Fruit fly (Drosophila melanogaster): Measurements from ENCODE around the gene Cdk2.

The Cdk2 gene

dm6 chr3R:20762175-20762795, 26.9 kb downstream of the Cdk2 start, which contains the start of gene CG31195 (continued):
- TF ChIP-seq Elba2 (GFP tag; optimal IDR thresholded peaks at IDR 0.05) (no peak), crp (GFP tag; optimal IDR thresholded peaks at IDR 0.05) (no peak), CG33557 (GFP tag; optimal IDR thresholded peaks at IDR 0.05) (no peak), pan (optimal IDR thresholded peaks at IDR 0.05) (no peak), pan (GFP tag; optimal IDR thresholded peaks at IDR 0.05 in 1 of 2, IDR thresholded peaks at IDR 0.05 in 1 of 2) (no peak), CG16779 (GFP tag; IDR thresholded peaks at IDR 0.05) (no peak), dysf (GFP tag; IDR thresholded peaks at IDR 0.05) (no peak), Ssrp (tag; optimal IDR thresholded peaks at IDR 0.05) (no peak), grn (GFP tag; optimal IDR thresholded peaks at IDR 0.05) (no peak), B-H2 (GFP tag; optimal IDR thresholded peaks at IDR 0.05) (no peak), CG13894 (tag; optimal IDR thresholded peaks at IDR 0.05) (no peak), bigmax (GFP tag; optimal IDR thresholded peaks at IDR 0.05) (no peak), zfh1 (GFP tag; IDR thresholded peaks at IDR 0.05) (no peak), PHDP (tag; optimal IDR thresholded peaks at IDR 0.05) (no peak), Ets97D (GFP tag; optimal IDR thresholded peaks at IDR 0.05) (no peak), CG17912 (GFP tag; optimal IDR thresholded peaks at IDR 0.05) (no peak), Usf (GFP tag; optimal IDR thresholded peaks at IDR 0.05) (no peak), CG10274 (GFP tag; optimal IDR thresholded peaks at IDR 0.05) (no peak), odd (GFP tag; optimal IDR thresholded peaks at IDR 0.05) (no peak), CG13775 (GFP tag; optimal IDR thresholded peaks at IDR 0.05) (no peak), dm (GFP tag; optimal IDR thresholded peaks at IDR 0.05) (no peak), CG9876 (GFP tag; optimal IDR thresholded peaks at IDR 0.05) (no peak), CG2120 (GFP tag; optimal IDR thresholded peaks at IDR 0.05) (no peak), btn (GFP tag; optimal IDR thresholded peaks at IDR 0.05) (no peak), fd64A (GFP tag; optimal IDR thresholded peaks at IDR 0.05) (no peak), ap (GFP tag; IDR thresholded peaks at IDR 0.05) (no peak), org-1 (GFP tag; optimal IDR thresholded peaks at IDR 0.05) (no peak), Poxn (GFP tag; IDR thresholded peaks at IDR 0.05) (no peak), YL-1 (GFP tag; optimal IDR thresholded peaks at IDR 0.05) (peak; percentile 53), HmgZ (tag; optimal IDR thresholded peaks at IDR 0.05) (no peak), CG10431 (GFP tag; optimal IDR thresholded peaks at IDR 0.05) (no peak), Hsf (GFP tag; optimal IDR thresholded peaks at IDR 0.05) (no peak), E2f2 (GFP tag; IDR thresholded peaks at IDR 0.05) (peak; percentile 80), CG1233 (GFP tag; optimal IDR thresholded peaks at IDR 0.05) (no peak), h (optimal IDR thresholded peaks at IDR 0.05) (no peak), CG17359 (tag; optimal IDR thresholded peaks at IDR 0.05) (no peak), oc (tag; optimal IDR thresholded peaks at IDR 0.05) (no peak), CG14441 (GFP tag; IDR thresholded peaks at IDR 0.05) (no peak), lilli (GFP tag; optimal IDR thresholded peaks at IDR 0.05) (no peak), crol (GFP tag; IDR thresholded peaks at IDR 0.05) (no peak), chm (GFP tag; IDR thresholded peaks at IDR 0.05) (no peak), ken (GFP tag; IDR thresholded peaks at IDR 0.05) (no peak), Hmx (GFP tag; optimal IDR thresholded peaks at IDR 0.05) (no peak), az2 (GFP tag; optimal IDR thresholded peaks at IDR 0.05) (peak; percentile 22), CG18011 (GFP tag; optimal IDR thresholded peaks at IDR 0.05) (no peak), Dip2 (GFP tag; IDR thresholded peaks at IDR 0.05) (no peak), Xbp1 (GFP tag; optimal IDR thresholded peaks at IDR 0.05) (peak; percentile 2), CG1602 (GFP tag; optimal IDR thresholded peaks at IDR 0.05) (no peak), ind (GFP tag; optimal IDR thresholded peaks at IDR 0.05) (peak; percentile 2), sqz (GFP tag; optimal IDR thresholded peaks at IDR 0.05) (no peak), hbn (GFP tag; IDR thresholded peaks at IDR 0.05; ENCODE audit: partially characterized antibody) (peak; percentile 78), CG17802 (tag; optimal IDR thresholded peaks at IDR 0.05) (no peak)

Measured in whole organism, embryonic.